Fruit fly (Drosophila melanogaster): ENCODE results near the gene CG13887.

dm6 chr3L:882236-882891 lies 44.7 kb downstream of the CG13887 start:
- no peak for TF ChIP-seq Hr39 (GFP tag; optimal IDR thresholded peaks at IDR 0.05)
- no peak for TF ChIP-seq Met (GFP tag; optimal IDR thresholded peaks at IDR 0.05)
- TF ChIP-seq CG1621 (tag; optimal IDR thresholded peaks at IDR 0.05), result no peak
- no peak for TF ChIP-seq CG10631 (GFP tag; optimal IDR thresholded peaks at IDR 0.05)
